Fruit fly (Drosophila melanogaster) whole organism, embryonic: Measurements from ENCODE around the gene CG6785.

ENCODE experiments used
- Aef1 ChIP-seq: fragments of 200-800 bp; sonication (Bioruptor generic); IDR thresholded peaks from 3 replicates; pipeline ENCODE4 v1.3.6; 2022; ENCODE audit warnings: missing biosample characterization, missing genetic modification characterization
- Atf6 ChIP-seq: fragments of 200-800 bp; sonication (Bioruptor generic); IDR thresholded peaks from 2 replicates; pipeline ENCODE4 v1.3.6; 2022; ENCODE audit warnings: missing biosample characterization, missing genetic modification characterization
- CG10274 ChIP-seq: fragments of 200-800 bp; sonication (Bioruptor generic); optimal IDR thresholded peaks from 3 replicates; lab custom pipeline; 2017; ENCODE audit warnings: missing biosample characterization, mild to moderate bottlenecking, missing genetic modification characterization
- CG10543 ChIP-seq: fragments of 200-800 bp; sonication (Bioruptor generic); optimal IDR thresholded peaks from 3 replicates; lab custom pipeline; 2017; ENCODE audit warnings: missing biosample characterization, mild to moderate bottlenecking, missing genetic modification characterization, moderate library complexity
- CG11504 ChIP-seq: fragments of 200-800 bp; sonication (Bioruptor generic); optimal IDR thresholded peaks from 3 replicates; lab custom pipeline; 2019; ENCODE audit warnings: missing biosample characterization, mild to moderate bottlenecking, missing genetic modification characterization, moderate library complexity
- CG12219 ChIP-seq: fragments of 200-800 bp; sonication (Bioruptor generic); optimal IDR thresholded peaks from 3 replicates; lab custom pipeline; 2018; ENCODE audit warnings: missing biosample characterization, mild to moderate bottlenecking, missing genetic modification characterization
- CG12769 ChIP-seq: fragments of 200-800 bp; sonication (Bioruptor generic); optimal IDR thresholded peaks from 2 replicates; lab custom pipeline; 2019; ENCODE audit warnings: missing biosample characterization, mild to moderate bottlenecking, missing genetic modification characterization, moderate library complexity
- CG13296 ChIP-seq: fragments of 200-800 bp; sonication (Bioruptor generic); optimal IDR thresholded peaks from 3 replicates; lab custom pipeline; 2018; ENCODE audit warnings: missing biosample characterization, mild to moderate bottlenecking, missing genetic modification characterization
- CG14441 ChIP-seq: fragments of 200-800 bp; sonication (Bioruptor generic); IDR thresholded peaks from 2 replicates; pipeline ENCODE4 v1.3.6; 2022; ENCODE audit warnings: missing biosample characterization, missing genetic modification characterization
- CG1603 ChIP-seq: fragments of 200-800 bp; sonication (Bioruptor generic); optimal IDR thresholded peaks from 2 replicates; lab custom pipeline; 2019; ENCODE audit warnings: missing biosample characterization, mild to moderate bottlenecking, missing genetic modification characterization, moderate library complexity
- CG17359 ChIP-seq: fragments of 200-800 bp; sonication (Bioruptor generic); optimal IDR thresholded peaks from 3 replicates; lab custom pipeline; 2018; ENCODE audit warnings: missing biosample characterization, mild to moderate bottlenecking, missing genetic modification characterization, moderate library complexity
- CG2199 ChIP-seq: fragments of 200-800 bp; sonication (Bioruptor generic); IDR thresholded peaks from 3 replicates; pipeline ENCODE4 v1.3.6; 2022; ENCODE audit warnings: missing biosample characterization, missing genetic modification characterization
- CG32767 ChIP-seq: fragments of 200-800 bp; sonication (Bioruptor generic); IDR thresholded peaks from 2 replicates; pipeline ENCODE4 v1.3.6; 2022; ENCODE audit warnings: missing biosample characterization, missing genetic modification characterization
- CG3995 ChIP-seq: fragments of 200-800 bp; sonication (Bioruptor generic); optimal IDR thresholded peaks from 3 replicates; lab custom pipeline; 2016; ENCODE audit warnings: missing biosample characterization, missing genetic modification characterization
- CG4707 ChIP-seq: fragments of 200-800 bp; sonication (Bioruptor generic); optimal IDR thresholded peaks from 2 replicates; lab custom pipeline; 2018; ENCODE audit warnings: missing biosample characterization, mild to moderate bottlenecking, missing genetic modification characterization, moderate library complexity
- CG7987 ChIP-seq: fragments of 200-800 bp; sonication (Bioruptor generic); optimal IDR thresholded peaks from 2 replicates; lab custom pipeline; 2018; ENCODE audit warnings: missing biosample characterization, mild to moderate bottlenecking, missing genetic modification characterization, moderate library complexity
- CG9817 ChIP-seq: fragments of 200-800 bp; sonication (Bioruptor generic); optimal IDR thresholded peaks from 2 replicates; lab custom pipeline; 2018; ENCODE audit warnings: missing biosample characterization, mild to moderate bottlenecking, missing genetic modification characterization, moderate library complexity
- CG9932 ChIP-seq: fragments of 200-800 bp; sonication (Bioruptor generic); IDR thresholded peaks from 2 replicates; pipeline ENCODE4 v1.3.6; 2022; ENCODE audit warnings: missing biosample characterization, missing genetic modification characterization
- Ets65A ChIP-seq: fragments of 200-800 bp; sonication (Bioruptor generic); peaks from one replicate; lab custom pipeline; 2016; ENCODE audit warnings: missing biosample characterization, missing genetic modification characterization
- HHEX ChIP-seq: fragments of 200-800 bp; sonication (Bioruptor generic); optimal IDR thresholded peaks from 3 replicates; lab custom pipeline; 2017; ENCODE audit warnings: missing biosample characterization, mild to moderate bottlenecking, missing genetic modification characterization, missing genetic modification reagents
- Hmr ChIP-seq: fragments of 200-800 bp; sonication (Bioruptor generic); optimal IDR thresholded peaks from 3 replicates; lab custom pipeline; 2017; ENCODE audit warnings: mild to moderate bottlenecking, missing biosample characterization, missing genetic modification reagents, missing genetic modification characterization
- Lim3 ChIP-seq: fragments of 200-800 bp; sonication (Bioruptor generic); IDR thresholded peaks from 2 replicates; pipeline ENCODE4 v1.3.6; 2022; ENCODE audit warnings: missing biosample characterization, missing genetic modification characterization
- Med ChIP-seq: fragments of 200-800 bp; sonication (Bioruptor generic); peaks from one replicate; lab custom pipeline; 2016; ENCODE audit warnings: missing biosample characterization, missing genetic modification characterization, mild to moderate bottlenecking, inconsistent platforms, moderate library complexity
- NK7.1 ChIP-seq: fragments of 200-800 bp; sonication (Bioruptor generic); optimal IDR thresholded peaks from 3 replicates; lab custom pipeline; 2016; ENCODE audit warnings: missing biosample characterization, missing genetic modification characterization
- NfI ChIP-seq: fragments of 200-800 bp; sonication (Bioruptor generic); optimal IDR thresholded peaks from 3 replicates; lab custom pipeline; 2018; ENCODE audit warnings: missing biosample characterization, mild to moderate bottlenecking, missing genetic modification characterization, moderate library complexity
- Ptx1 ChIP-seq: fragments of 200-800 bp; sonication (Bioruptor generic); IDR thresholded peaks from 2 replicates; pipeline ENCODE4 v1.3.6; 2022; ENCODE audit warnings: missing biosample characterization, missing genetic modification characterization
- abd-A ChIP-seq: fragments of 200-800 bp; sonication (Bioruptor generic); optimal IDR thresholded peaks from 3 replicates; lab custom pipeline; 2019; ENCODE audit warnings: missing biosample characterization, mild to moderate bottlenecking, missing genetic modification characterization, moderate library complexity
- chinmo ChIP-seq: fragments of 200-800 bp; sonication (Bioruptor generic); IDR thresholded peaks from 4 replicates; pipeline ENCODE4 v1.3.6; 2022; ENCODE audit warnings: missing biosample characterization, missing genetic modification characterization; ENCODE audit not compliant: partially characterized antibody
- gce ChIP-seq: fragments of 200-800 bp; sonication (Bioruptor generic); IDR thresholded peaks from 3 replicates; pipeline ENCODE4 v1.3.6; 2022; ENCODE audit warnings: missing biosample characterization, missing genetic modification characterization
- gcm2 ChIP-seq: fragments of 200-800 bp; sonication (Bioruptor generic); optimal IDR thresholded peaks from 2 replicates; lab custom pipeline; 2016; ENCODE audit warnings: missing biosample characterization, missing genetic modification characterization
- gem ChIP-seq: fragments of 200-800 bp; sonication (Bioruptor generic); optimal IDR thresholded peaks from 2 replicates; lab custom pipeline; 2019; ENCODE audit warnings: missing biosample characterization, mild to moderate bottlenecking, missing genetic modification characterization, moderate library complexity
- gsb ChIP-seq: fragments of 200-800 bp; sonication (Bioruptor generic); IDR thresholded peaks from 2 replicates; pipeline ENCODE4 v1.3.6; 2022; ENCODE audit warnings: missing biosample characterization, missing genetic modification characterization
- lov ChIP-seq, 2 experiments: fragments of 200-800 bp in 1 of 2; fragments of >200 bp in 1 of 2; sonication (Bioruptor generic) in 1 of 2; IDR thresholded peaks in 1 of 2; optimal IDR thresholded peaks in 1 of 2; 2 replicates in 1 of 2; 3 replicates in 1 of 2; pipeline versions ENCODE4 v1.3.6 to Lab custom; 2017 to 2022; ENCODE audit warnings: missing biosample characterization in 1 of 2, missing genetic modification characterization in 1 of 2
- mirr ChIP-seq: fragments of 200-800 bp; sonication (Bioruptor generic); optimal IDR thresholded peaks from 3 replicates; lab custom pipeline; 2018; ENCODE audit warnings: missing biosample characterization, mild to moderate bottlenecking, missing genetic modification characterization
- org-1 ChIP-seq: fragments of 200-800 bp; sonication (Bioruptor generic); optimal IDR thresholded peaks from 2 replicates; lab custom pipeline; 2017; ENCODE audit warnings: missing biosample characterization, missing genetic modification characterization
- pan ChIP-seq, 4 experiments: fragments of >200 bp in 3 of 4; fragments of 200-800 bp in 1 of 4; sonication (Bioruptor generic) in 1 of 4; optimal IDR thresholded peaks in 3 of 4; IDR thresholded peaks in 1 of 4; 2 replicates each; pipeline versions ENCODE4 v1.3.6 to Lab custom; 2017 to 2022; ENCODE audit warnings: missing biosample characterization in 2 of 4, missing genetic modification characterization in 2 of 4, mixed read lengths in 1 of 4
- run ChIP-seq: fragments of 200-800 bp; sonication (Bioruptor generic); optimal IDR thresholded peaks from 3 replicates; lab custom pipeline; 2018; ENCODE audit warnings: missing biosample characterization, mild to moderate bottlenecking, missing genetic modification characterization
- scrt ChIP-seq: fragments of 200-800 bp; sonication (Bioruptor generic); optimal IDR thresholded peaks from 2 replicates; lab custom pipeline; 2018; ENCODE audit warnings: missing biosample characterization, mild to moderate bottlenecking, missing genetic modification characterization, moderate library complexity
- seq ChIP-seq: fragments of 200-800 bp; sonication (Bioruptor generic); IDR thresholded peaks from 2 replicates; pipeline ENCODE4 v1.3.6; 2022; ENCODE audit warnings: missing biosample characterization, missing genetic modification characterization
- slbo ChIP-seq: fragments of 200-800 bp; sonication (Bioruptor generic); IDR thresholded peaks from 2 replicates; pipeline ENCODE4 v1.3.6; 2022; ENCODE audit warnings: missing biosample characterization, missing genetic modification characterization
- sob ChIP-seq: fragments of 200-800 bp; sonication (Bioruptor generic); IDR thresholded peaks from 2 replicates; pipeline ENCODE4 v1.3.6; 2022; ENCODE audit warnings: missing biosample characterization, missing genetic modification characterization
- unpg ChIP-seq: fragments of 200-800 bp; sonication (Bioruptor generic); optimal IDR thresholded peaks from 3 replicates; lab custom pipeline; 2018; ENCODE audit warnings: missing biosample characterization, mild to moderate bottlenecking, missing genetic modification characterization, moderate library complexity
- vnd ChIP-seq: fragments of 200-800 bp; sonication (Bioruptor generic); IDR thresholded peaks from 3 replicates; pipeline ENCODE4 v1.3.6; 2022; ENCODE audit warnings: missing biosample characterization, missing genetic modification characterization; ENCODE audit not compliant: partially characterized antibody
- vvl ChIP-seq: fragments of 200-800 bp; sonication (Bioruptor generic); IDR thresholded peaks from 2 replicates; pipeline ENCODE4 v1.3.6; 2022; ENCODE audit warnings: missing biosample characterization, missing genetic modification characterization

The CG6785 gene

dm6 chr2L:12026458-12027431 is 18.3 kb downstream of the CG6785 start (continued):
- no peak for TF ChIP-seq NK7.1 (GFP tag; lab: Kevin White, UChicago)
- TF ChIP-seq Aef1 (GFP tag; lab: Robert Waterston, UW), result peak; percentile 61
- TF ChIP-seq CG10543 (GFP tag; lab: Kevin White, UChicago), result peak; percentile 3
- TF ChIP-seq CG3995 (GFP tag; lab: Kevin White, UChicago), result no peak
- TF ChIP-seq scrt (GFP tag; lab: Kevin White, UChicago), result peak; percentile 6
- 0 out of 3 replicates have a peak, but pooled peaks have one; percentile 10 for TF ChIP-seq gce (GFP tag; lab: Robert Waterston, UW)

DNA sequence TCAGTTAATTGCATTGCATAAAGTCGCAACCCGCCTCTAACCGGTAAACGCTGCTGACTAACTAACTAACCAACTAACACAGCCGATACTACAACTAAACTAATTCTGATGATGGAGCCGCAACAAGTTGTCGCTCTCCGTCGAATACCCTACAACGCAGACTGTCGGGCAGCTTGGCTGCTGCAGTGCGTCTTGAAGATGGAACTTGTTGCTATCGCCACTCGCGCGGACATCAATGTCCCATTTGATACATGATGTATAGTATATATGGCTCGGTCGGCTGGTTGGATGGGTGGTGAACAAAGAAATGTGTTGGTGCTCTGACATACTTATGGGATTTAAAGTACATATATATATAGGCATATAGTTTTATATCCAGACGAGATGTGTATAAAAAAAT is 19.5 kb downstream of the CG6785 start:
- TF ChIP-seq Ptx1 (GFP tag; lab: Robert Waterston, UW), result 0 out of 2 replicates have a peak, but pooled peaks have one; percentile 24
- TF ChIP-seq seq (GFP tag; lab: Robert Waterston, UW), result 0 out of 2 replicates have a peak, but pooled peaks have one; percentile 7
- peak; percentile 38; the same call in 1 of the 2 replicates for TF ChIP-seq slbo (GFP tag; lab: Robert Waterston, UW)
- TF ChIP-seq Hmr (GFP tag; lab: Kevin White, UChicago), result peak; percentile 13
- 0 out of 3 replicates have a peak, but pooled peaks have one; percentile 55 for TF ChIP-seq CG2199 (GFP tag; lab: Robert Waterston, UW)
- peak; percentile 17 for TF ChIP-seq CG1603 (tag; lab: Kevin White, UChicago)
- no peak for TF ChIP-seq CG9817
- TF ChIP-seq CG11504, result peak; percentile 54
- TF ChIP-seq HHEX, result peak; percentile 21
- TF ChIP-seq chinmo (GFP tag; lab: Robert Waterston, UW), result peak; percentile 82; the same call in 2 of the 4 replicates
- peak; percentile 21; the same call in 1 of the 2 replicates for TF ChIP-seq Atf6 (GFP tag; lab: Robert Waterston, UW)
- peak; percentile 7 for TF ChIP-seq CG17359
- TF ChIP-seq CG4707, result no peak
- TF ChIP-seq Med (GFP tag; lab: Kevin White, UChicago), result peak; percentile 90
- no peak for TF ChIP-seq vnd (GFP tag; lab: Robert Waterston, UW)
- peak; percentile 10; the same call in 1 of the 2 replicates for TF ChIP-seq vvl (GFP tag; lab: Robert Waterston, UW)
- peak; percentile 8 for TF ChIP-seq unpg
- TF ChIP-seq Lim3 (GFP tag; lab: Robert Waterston, UW), result no peak
- 0 out of 2 replicates have a peak, but pooled peaks have one; percentile 39 for TF ChIP-seq gsb
- TF ChIP-seq CG10274, result peak; percentile 98
- TF ChIP-seq CG12219 (GFP tag; lab: Kevin White, UChicago), result peak; percentile 3
- no peak for TF ChIP-seq gem (tag; lab: Kevin White, UChicago)
- TF ChIP-seq CG9932 (GFP tag; lab: Robert Waterston, UW), result peak; percentile 33; the same call in 1 of the 2 replicates
- TF ChIP-seq CG32767 (GFP tag; lab: Robert Waterston, UW), result no peak
- peak; percentile 83 for TF ChIP-seq CG12769
- peak; percentile 70 for TF ChIP-seq Ets65A
- no peak for TF ChIP-seq run (tag; lab: Kevin White, UChicago)
- peak; percentile 22 for TF ChIP-seq CG7987 (GFP tag; lab: Kevin White, UChicago)
- peak; percentile 24 for TF ChIP-seq CG13296
- no peak for TF ChIP-seq gcm2
- peak; percentile 50 for TF ChIP-seq abd-A
- TF ChIP-seq org-1 (GFP tag; lab: Kevin White, UChicago), result peak; percentile 14
- TF ChIP-seq mirr (GFP tag; lab: Kevin White, UChicago), result peak; percentile 10
- TF ChIP-seq CG14441, result no peak
- no peak for TF ChIP-seq lov (optimal IDR thresholded peaks at IDR 0.05; lab: Kevin White, UChicago)
- 0 out of 3 replicates have a peak, but pooled peaks have one; percentile 45 for TF ChIP-seq lov (GFP tag; IDR thresholded peaks at IDR 0.05; lab: Robert Waterston, UW)
- 0 out of 2 replicates have a peak, but pooled peaks have one; percentile 31 for TF ChIP-seq sob (GFP tag; lab: Robert Waterston, UW)
- TF ChIP-seq pan (optimal IDR thresholded peaks at IDR 0.05; lab: Kevin White, UChicago), result no peak
- TF ChIP-seq pan (GFP tag; optimal IDR thresholded peaks at IDR 0.05 in 1 of 2, IDR thresholded peaks at IDR 0.05 in 1 of 2), result peak in 1 of 2 experiments; percentile 49
- TF ChIP-seq NfI, result peak; percentile 8
